Worm (Caenorhabditis elegans) whole organism, L4/young adult: ENCODE measurements around the gene F53H8.3.

ENCODE experiments used
- W03F9.2 ChIP-seq: fragments of 150-350 bp; optimal IDR thresholded peaks from 2 replicates; lab custom pipeline; 2014; ENCODE audit warnings: missing biosample characterization, missing genetic modification characterization
- him-1 ChIP-seq: sonication (generic microtip); optimal IDR thresholded peaks from 2 replicates; lab custom pipeline; 2016; ENCODE audit warnings: missing genotype, missing genetic modification reagents, missing genetic modification characterization, missing compliant biosample characterization

DNA sequence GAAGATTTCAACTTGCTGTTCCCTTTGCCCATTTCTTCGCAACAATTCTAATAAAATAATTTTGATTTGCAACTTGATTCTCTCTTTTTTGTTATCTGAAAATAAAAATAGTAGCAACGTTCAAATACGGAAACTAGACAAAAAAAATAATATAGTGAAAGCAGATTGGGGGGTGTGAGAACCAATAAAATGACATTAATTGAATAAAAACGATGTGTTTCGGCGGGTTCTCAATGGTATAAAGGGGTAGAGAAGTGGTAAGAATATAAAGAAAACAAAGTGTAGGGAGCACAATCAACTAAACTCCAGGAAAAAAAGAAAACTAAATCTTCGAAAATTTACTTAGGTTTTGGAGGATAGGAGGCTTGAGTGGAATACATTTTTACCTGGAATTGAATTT, 24.8 kb downstream of the F53H8.3 start, which contains the start of gene ncs-1:
- TF ChIP-seq W03F9.2 (tag; lab: Kevin White, UChicago) (no peak), him-1 (no peak)
